Fruit fly (Drosophila melanogaster) whole organism, embryonic: ENCODE measurements around the gene Jhbp16.

Experiments
- Bteb2 ChIP-seq: fragments of 200-800 bp; sonication (Bioruptor generic); optimal IDR thresholded peaks from 2 replicates; lab custom pipeline; 2016; ENCODE audit warnings: missing biosample characterization, missing genetic modification characterization
- CG10147 ChIP-seq: fragments of 200-800 bp; sonication (Bioruptor generic); optimal IDR thresholded peaks from 2 replicates; lab custom pipeline; 2019; ENCODE audit warnings: missing biosample characterization, mild to moderate bottlenecking, missing genetic modification characterization, moderate library complexity
- CG10209 ChIP-seq: fragments of 200-800 bp; sonication (Bioruptor generic); optimal IDR thresholded peaks from 3 replicates; lab custom pipeline; 2017; ENCODE audit warnings: missing biosample characterization, mild to moderate bottlenecking, missing genetic modification characterization, missing genetic modification reagents
- CG10321 ChIP-seq: fragments of 200-800 bp; sonication (Bioruptor generic); IDR thresholded peaks from 2 replicates; pipeline ENCODE4 v1.3.6; 2022; ENCODE audit warnings: missing biosample characterization, missing genetic modification characterization
- CG11247 ChIP-seq: fragments of 200-800 bp; sonication (Bioruptor generic); IDR thresholded peaks from 2 replicates; pipeline ENCODE4 v1.3.6; 2022; ENCODE audit warnings: missing biosample characterization, missing genetic modification characterization
- CG13296 ChIP-seq: fragments of 200-800 bp; sonication (Bioruptor generic); optimal IDR thresholded peaks from 3 replicates; lab custom pipeline; 2018; ENCODE audit warnings: missing biosample characterization, mild to moderate bottlenecking, missing genetic modification characterization
- CG15073 ChIP-seq: fragments of 200-800 bp; sonication (Bioruptor generic); optimal IDR thresholded peaks from 2 replicates; lab custom pipeline; 2016; ENCODE audit warnings: missing biosample characterization, missing genetic modification characterization
- CG15269 ChIP-seq: fragments of 200-800 bp; sonication (Bioruptor generic); optimal IDR thresholded peaks from 2 replicates; lab custom pipeline; 2018; ENCODE audit warnings: missing biosample characterization, mild to moderate bottlenecking, missing genetic modification characterization, moderate library complexity
- CG1529 ChIP-seq: fragments of 200-800 bp; sonication (Bioruptor generic); optimal IDR thresholded peaks from 3 replicates; lab custom pipeline; 2018; ENCODE audit warnings: missing biosample characterization, missing genetic modification characterization
- CG15479 ChIP-seq: fragments of 200-800 bp; sonication (Bioruptor generic); optimal IDR thresholded peaks from 3 replicates; lab custom pipeline; 2019; ENCODE audit warnings: missing biosample characterization, mild to moderate bottlenecking, missing genetic modification characterization, moderate library complexity
- CG18476 ChIP-seq: fragments of 200-800 bp; sonication (Bioruptor generic); optimal IDR thresholded peaks from 2 replicates; lab custom pipeline; 2016; ENCODE audit warnings: missing biosample characterization, mild to moderate bottlenecking, missing genetic modification characterization
- CG18764 ChIP-seq: fragments of 200-800 bp; sonication (Bioruptor generic); optimal IDR thresholded peaks from 3 replicates; lab custom pipeline; 2016; ENCODE audit warnings: missing biosample characterization, missing genetic modification characterization
- CG31441 ChIP-seq: fragments of 200-800 bp; sonication (Bioruptor generic); IDR thresholded peaks from 2 replicates; pipeline ENCODE4 v1.3.6; 2022; ENCODE audit warnings: missing biosample characterization, missing genetic modification characterization
- CG6683 ChIP-seq: fragments of 200-800 bp; sonication (Bioruptor generic); optimal IDR thresholded peaks from 2 replicates; lab custom pipeline; 2017; ENCODE audit warnings: missing biosample characterization, mild to moderate bottlenecking, missing genetic modification characterization, missing genetic modification reagents
- CG7839 ChIP-seq: fragments of 200-800 bp; sonication (Bioruptor generic); optimal IDR thresholded peaks from 3 replicates; lab custom pipeline; 2018; ENCODE audit warnings: missing biosample characterization, mild to moderate bottlenecking, missing genetic modification characterization, moderate library complexity
- CG8290 ChIP-seq, 3 experiments: fragments of 200-800 bp; sonication (Bioruptor generic); optimal IDR thresholded peaks; 2 replicates each; lab custom pipeline; 2016 to 2019; ENCODE audit warnings: missing biosample characterization in 3 of 3, missing genetic modification characterization in 3 of 3, mild to moderate bottlenecking in 2 of 3, moderate library complexity in 1 of 3
- Chrac-16 ChIP-seq: fragments of 200-800 bp; sonication (Bioruptor generic); optimal IDR thresholded peaks from 3 replicates; lab custom pipeline; 2016; ENCODE audit warnings: missing biosample characterization, missing genetic modification characterization
- Dfd ChIP-seq, 2 experiments: fragments of >200 bp; optimal IDR thresholded peaks; 2 replicates each; lab custom pipeline; 2017; ENCODE audit warnings: missing biosample characterization in 2 of 2, missing genetic modification characterization in 2 of 2
- Dip2 ChIP-seq: fragments of 200-800 bp; sonication (Bioruptor generic); IDR thresholded peaks from 2 replicates; pipeline ENCODE4 v1.3.6; 2022; ENCODE audit warnings: missing biosample characterization, missing genetic modification characterization
- Dip3 ChIP-seq: fragments of 200-800 bp; sonication (Bioruptor generic); optimal IDR thresholded peaks from 3 replicates; lab custom pipeline; 2016; ENCODE audit warnings: missing biosample characterization, missing genetic modification characterization
- Dll ChIP-seq: fragments of 200-800 bp; sonication (Bioruptor generic); IDR thresholded peaks from 4 replicates; pipeline ENCODE4 v1.3.6; 2022; ENCODE audit warnings: missing biosample characterization, missing genetic modification characterization; ENCODE audit not compliant: partially characterized antibody
- GATAe ChIP-seq: fragments of 200-800 bp; sonication (Bioruptor generic); conservative IDR thresholded peaks from 2 replicates; pipeline ENCODE4 v1.3.6; 2022; ENCODE audit warnings: missing biosample characterization, missing genetic modification characterization
- HLHmδ ChIP-seq: fragments of 200-800 bp; sonication (Bioruptor generic); optimal IDR thresholded peaks from 2 replicates; lab custom pipeline; 2018; ENCODE audit warnings: missing biosample characterization, mild to moderate bottlenecking, missing genetic modification characterization, moderate library complexity
- MESR4 ChIP-seq: fragments of 200-800 bp; sonication (Bioruptor generic); optimal IDR thresholded peaks from 2 replicates; lab custom pipeline; 2018; ENCODE audit warnings: missing biosample characterization, mild to moderate bottlenecking, missing genetic modification characterization, moderate library complexity
- Max ChIP-seq: fragments of 200-800 bp; sonication (Bioruptor generic); optimal IDR thresholded peaks from 2 replicates; lab custom pipeline; 2016; ENCODE audit warnings: missing biosample characterization, mild to moderate bottlenecking, missing genetic modification characterization
- NFAT ChIP-seq: fragments of 200-800 bp; sonication (Bioruptor generic); IDR thresholded peaks from 2 replicates; pipeline ENCODE4 v1.3.6; 2022; ENCODE audit warnings: missing biosample characterization, missing genetic modification characterization
- Oli ChIP-seq: fragments of 200-800 bp; sonication (Bioruptor generic); optimal IDR thresholded peaks from 2 replicates; lab custom pipeline; 2018; ENCODE audit warnings: missing biosample characterization, mild to moderate bottlenecking, missing genetic modification characterization, moderate library complexity
- Optix ChIP-seq: fragments of 200-800 bp; sonication (Bioruptor generic); IDR thresholded peaks from 3 replicates; pipeline ENCODE4 v1.3.6; 2022; ENCODE audit warnings: missing biosample characterization, missing genetic modification characterization
- Side ChIP-seq: fragments of 200-800 bp; sonication (Bioruptor generic); optimal IDR thresholded peaks from 2 replicates; lab custom pipeline; 2016; ENCODE audit warnings: missing biosample characterization, missing genetic modification characterization
- Vsx1 ChIP-seq: fragments of 200-800 bp; sonication (Bioruptor generic); optimal IDR thresholded peaks from 2 replicates; lab custom pipeline; 2017; ENCODE audit warnings: missing biosample characterization, mild to moderate bottlenecking, missing genetic modification characterization, missing genetic modification reagents
- az2 ChIP-seq: fragments of 200-800 bp; sonication (Bioruptor generic); optimal IDR thresholded peaks from 3 replicates; lab custom pipeline; 2016; ENCODE audit warnings: missing biosample characterization, missing genetic modification characterization
- bsh ChIP-seq, 2 experiments: fragments of 200-800 bp; sonication (Bioruptor generic); optimal IDR thresholded peaks; 2 replicates each; lab custom pipeline; 2017 to 2018; ENCODE audit warnings: mild to moderate bottlenecking in 2 of 2, missing biosample characterization in 2 of 2, missing genetic modification characterization in 2 of 2, moderate library complexity in 1 of 2
- crol ChIP-seq: fragments of 200-800 bp; sonication (Bioruptor generic); IDR thresholded peaks from 2 replicates; pipeline ENCODE4 v1.3.6; 2022; ENCODE audit warnings: missing biosample characterization, missing genetic modification characterization
- disco-r ChIP-seq: fragments of 200-800 bp; sonication (Bioruptor generic); optimal IDR thresholded peaks from 2 replicates; lab custom pipeline; 2016; ENCODE audit warnings: missing biosample characterization, missing genetic modification characterization
- eve ChIP-seq, 2 experiments: fragments of >200 bp; optimal IDR thresholded peaks; 2 replicates each; lab custom pipeline; 2017; ENCODE audit warnings: missing biosample characterization in 2 of 2, missing genetic modification characterization in 2 of 2
- ewg ChIP-seq: fragments of 200-800 bp; sonication (Bioruptor generic); optimal IDR thresholded peaks from 3 replicates; lab custom pipeline; 2017; ENCODE audit warnings: mild to moderate bottlenecking, missing biosample characterization, missing genetic modification reagents, missing genetic modification characterization
- inv ChIP-seq: fragments of 200-800 bp; sonication (Bioruptor generic); IDR thresholded peaks from 2 replicates; pipeline ENCODE4 v1.3.6; 2022; ENCODE audit warnings: missing biosample characterization, missing genetic modification characterization; ENCODE audit not compliant: partially characterized antibody
- nau ChIP-seq: fragments of 200-800 bp; sonication (Bioruptor generic); optimal IDR thresholded peaks from 3 replicates; lab custom pipeline; 2017; ENCODE audit warnings: missing biosample characterization, mild to moderate bottlenecking, missing genetic modification characterization, missing genetic modification reagents
- peb ChIP-seq: fragments of 200-800 bp; sonication (Bioruptor generic); IDR thresholded peaks from 2 replicates; pipeline ENCODE4 v1.3.6; 2022; ENCODE audit warnings: missing biosample characterization, missing genetic modification characterization
- psq ChIP-seq: fragments of 200-800 bp; sonication (Bioruptor generic); optimal IDR thresholded peaks from 2 replicates; lab custom pipeline; 2017; ENCODE audit warnings: missing biosample characterization, missing genetic modification characterization
- pzg ChIP-seq: fragments of 200-800 bp; sonication (Bioruptor generic); optimal IDR thresholded peaks from 3 replicates; lab custom pipeline; 2018; ENCODE audit warnings: missing biosample characterization, mild to moderate bottlenecking, missing genetic modification characterization, moderate library complexity
- rib ChIP-seq: fragments of 200-800 bp; sonication (Bioruptor generic); IDR thresholded peaks from 2 replicates; pipeline ENCODE4 v1.3.6; 2022; ENCODE audit warnings: missing biosample characterization, missing genetic modification characterization
- slbo ChIP-seq: fragments of 200-800 bp; sonication (Bioruptor generic); IDR thresholded peaks from 2 replicates; pipeline ENCODE4 v1.3.6; 2022; ENCODE audit warnings: missing biosample characterization, missing genetic modification characterization
- sqz ChIP-seq: fragments of 200-800 bp; sonication (Bioruptor generic); optimal IDR thresholded peaks from 3 replicates; lab custom pipeline; 2018; ENCODE audit warnings: missing biosample characterization, mild to moderate bottlenecking, missing genetic modification characterization
- ssp ChIP-seq: fragments of 200-800 bp; sonication (Bioruptor generic); IDR thresholded peaks from 2 replicates; pipeline ENCODE4 v1.3.6; 2022; ENCODE audit warnings: missing biosample characterization, missing genetic modification characterization
- stc ChIP-seq: fragments of 200-800 bp; sonication (Bioruptor generic); IDR thresholded peaks from 2 replicates; pipeline ENCODE4 v1.3.6; 2022; ENCODE audit warnings: missing biosample characterization, missing genetic modification characterization
- stwl ChIP-seq: fragments of 200-800 bp; sonication (Bioruptor generic); optimal IDR thresholded peaks from 3 replicates; lab custom pipeline; 2018; ENCODE audit warnings: missing biosample characterization, mild to moderate bottlenecking, missing genetic modification characterization, moderate library complexity
- sug ChIP-seq: fragments of 200-800 bp; optimal IDR thresholded peaks from 2 replicates; lab custom pipeline; 2019; ENCODE audit warnings: missing biosample characterization, mild to moderate bottlenecking, missing genetic modification characterization, moderate library complexity
- toy ChIP-seq: fragments of 200-800 bp; sonication (Bioruptor generic); IDR thresholded peaks from 2 replicates; pipeline ENCODE4 v1.3.6; 2022; ENCODE audit warnings: missing biosample characterization, missing genetic modification characterization
- tup ChIP-seq: fragments of 200-800 bp; sonication (Bioruptor generic); optimal IDR thresholded peaks from 2 replicates; lab custom pipeline; 2016; ENCODE audit warnings: missing biosample characterization, mild to moderate bottlenecking, missing genetic modification characterization, moderate library complexity

The Jhbp16 gene

DNA sequence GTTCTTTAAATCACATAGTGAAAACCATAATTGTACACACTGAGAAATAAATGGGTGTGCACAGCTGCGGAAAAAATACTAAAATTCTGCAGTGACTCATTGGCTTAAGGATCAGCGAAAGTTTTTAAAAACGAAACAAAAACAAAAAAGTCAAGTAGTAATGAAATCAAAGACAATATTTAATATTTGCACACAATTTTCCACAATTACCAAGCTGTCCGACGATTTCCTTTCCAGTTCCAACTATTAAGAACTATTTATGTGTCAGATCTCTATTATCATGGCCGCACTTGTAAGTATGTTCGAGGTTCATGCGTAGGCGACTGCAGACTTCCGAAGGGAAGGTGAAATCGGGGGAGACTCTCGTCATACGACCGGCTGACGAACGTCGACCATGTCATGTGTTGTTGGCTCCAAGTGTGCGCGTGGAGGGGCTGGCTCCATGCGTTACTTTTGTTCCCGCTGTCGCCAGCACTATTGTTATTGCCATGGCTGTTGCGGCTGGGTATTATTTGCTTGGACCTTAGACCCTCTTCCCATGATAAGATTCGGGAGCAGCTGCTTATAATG is 49.2 kb upstream of the Jhbp16 start (continued):
- TF ChIP-seq CG13296, result peak; percentile 4
- peak; percentile 43 for TF ChIP-seq sqz (GFP tag; lab: Kevin White, UChicago)
- TF ChIP-seq CG6683 (GFP tag; lab: Kevin White, UChicago), result peak; percentile 4
- TF ChIP-seq CG1529, result peak; percentile 26
- no peak for TF ChIP-seq Dll (GFP tag; lab: Robert Waterston, UW)
- TF ChIP-seq crol (GFP tag; lab: Robert Waterston, UW), result no peak
- TF ChIP-seq CG10321 (GFP tag; lab: Robert Waterston, UW), result no peak
- TF ChIP-seq MESR4 (GFP tag; lab: Kevin White, UChicago), result no peak
- no peak for TF ChIP-seq Optix (GFP tag; lab: Robert Waterston, UW)
- TF ChIP-seq stc (GFP tag; lab: Robert Waterston, UW), result no peak
- TF ChIP-seq CG18764 (GFP tag; lab: Kevin White, UChicago), result peak; percentile 10
- TF ChIP-seq eve (GFP tag; optimal IDR thresholded peaks at IDR 0.05; lab: Kevin White, UChicago), result peak in 1 of 2 experiments; percentile 76
- no peak for TF ChIP-seq disco-r (GFP tag; lab: Kevin White, UChicago)
- TF ChIP-seq CG10209 (GFP tag; lab: Kevin White, UChicago), result peak; percentile 49
- TF ChIP-seq CG15479 (GFP tag; lab: Kevin White, UChicago), result no peak
- peak; percentile 42 for TF ChIP-seq Max (GFP tag; lab: Kevin White, UChicago)
- no peak for TF ChIP-seq rib (GFP tag; lab: Robert Waterston, UW)
- no peak for TF ChIP-seq GATAe (GFP tag; lab: Robert Waterston, UW)
- peak; percentile 36 for TF ChIP-seq CG18476 (GFP tag; lab: Kevin White, UChicago)
- no peak for TF ChIP-seq CG31441 (GFP tag; lab: Robert Waterston, UW)
- peak; percentile 73 for TF ChIP-seq Dip3 (GFP tag; lab: Kevin White, UChicago)
- peak; percentile 27 for TF ChIP-seq sug (tag; lab: Kevin White, UChicago)
- TF ChIP-seq Vsx1 (GFP tag; lab: Kevin White, UChicago), result peak; percentile 52
- peak; percentile 36 for TF ChIP-seq nau
- TF ChIP-seq NFAT (GFP tag; lab: Robert Waterston, UW), result no peak
- TF ChIP-seq bsh (GFP tag; optimal IDR thresholded peaks at IDR 0.05; lab: Kevin White, UChicago), result peak; percentile 14 to 50
- TF ChIP-seq CG8290 (GFP tag; optimal IDR thresholded peaks at IDR 0.05; lab: Kevin White, UChicago), result no peak
- peak in 1 of 2 experiments; percentile 43 for TF ChIP-seq CG8290 (tag; optimal IDR thresholded peaks at IDR 0.05; lab: Kevin White, UChicago)
- no peak for TF ChIP-seq toy
- peak; percentile 38 for TF ChIP-seq Chrac-16 (GFP tag; lab: Kevin White, UChicago)
- TF ChIP-seq CG10147 (GFP tag; lab: Kevin White, UChicago), result peak; percentile 71
- TF ChIP-seq ewg, result peak; percentile 21
- TF ChIP-seq Side, result no peak
- no peak for TF ChIP-seq Dip2 (GFP tag; lab: Robert Waterston, UW)
- peak; percentile 68 for TF ChIP-seq Oli (tag; lab: Kevin White, UChicago)
- peak; percentile 66 for TF ChIP-seq CG15269 (tag; lab: Kevin White, UChicago)
- peak; percentile 69 for TF ChIP-seq CG7839 (tag; lab: Kevin White, UChicago)
- TF ChIP-seq tup (GFP tag; lab: Kevin White, UChicago), result no peak
- no peak for TF ChIP-seq slbo
- TF ChIP-seq HLHmδ (GFP tag; lab: Kevin White, UChicago), result no peak
- TF ChIP-seq az2, result peak; percentile 54
- no peak for TF ChIP-seq psq (GFP tag; lab: Kevin White, UChicago)
- TF ChIP-seq Dfd (GFP tag; optimal IDR thresholded peaks at IDR 0.05; lab: Kevin White, UChicago), result no peak
- TF ChIP-seq peb (GFP tag; lab: Robert Waterston, UW), result no peak
- TF ChIP-seq inv (GFP tag; lab: Robert Waterston, UW), result no peak
- TF ChIP-seq Bteb2 (GFP tag; lab: Kevin White, UChicago), result peak; percentile 37
- TF ChIP-seq stwl (tag; lab: Kevin White, UChicago), result no peak
- TF ChIP-seq CG15073 (GFP tag; lab: Kevin White, UChicago), result no peak
- no peak for TF ChIP-seq CG11247 (GFP tag; lab: Robert Waterston, UW)
- TF ChIP-seq ssp, result no peak
- no peak for TF ChIP-seq pzg (GFP tag; lab: Kevin White, UChicago)
